Worm (Caenorhabditis elegans): ENCODE data around the gene mca-1.

mca-1 gene

DNA sequence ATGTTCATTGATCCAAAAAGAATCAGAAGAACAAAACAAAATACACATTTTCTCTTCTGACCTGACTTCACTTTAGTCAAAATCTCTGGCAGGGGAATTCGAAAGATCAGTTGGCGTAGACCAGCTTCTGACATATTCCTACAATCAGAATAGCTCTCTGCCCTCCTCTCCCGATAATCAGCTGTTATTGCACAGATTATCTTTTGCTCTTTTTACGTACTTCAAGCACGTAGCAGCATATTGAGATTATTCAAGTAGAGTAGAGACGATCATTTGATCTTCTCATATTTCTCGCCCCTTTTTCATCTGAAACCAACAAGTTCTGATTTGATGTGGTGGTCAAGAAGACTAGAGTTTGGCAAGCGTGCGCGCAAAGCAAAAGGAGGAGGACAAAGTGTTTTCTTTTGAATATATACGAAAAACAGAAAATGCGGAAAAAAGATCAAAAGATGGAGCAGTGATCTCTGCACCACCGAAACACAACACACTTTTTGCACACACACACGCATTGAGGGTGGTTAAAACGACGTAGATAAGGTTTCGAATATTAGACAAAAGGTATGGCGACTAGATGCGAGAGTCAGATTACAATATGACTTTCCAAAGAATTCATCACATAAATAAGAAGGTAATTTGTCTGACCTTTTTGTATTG lies 39.1 kb upstream of the mca-1 start:
- TF ChIP-seq Y55F3AM.14 (GFP tag; optimal IDR thresholded peaks at IDR 0.05) (no peak), nhr-12 (tag; optimal IDR thresholded peaks at IDR 0.05) (no peak), fos-1 (tag; optimal IDR thresholded peaks at IDR 0.05) (peak; percentile 25), zag-1 (tag; optimal IDR thresholded peaks at IDR 0.05) (no peak), mdl-1 (tag; optimal IDR thresholded peaks at IDR 0.05) (peak in 1 of 2 experiments; percentile 30), nhr-21 (tag; optimal IDR thresholded peaks at IDR 0.05) (no peak), ceh-82 (tag; optimal IDR thresholded peaks at IDR 0.05) (no peak), lsy-2 (tag; optimal IDR thresholded peaks at IDR 0.05) (no peak), gmeb-1 (tag; optimal IDR thresholded peaks at IDR 0.05) (no peak), nhr-25 (tag; optimal IDR thresholded peaks at IDR 0.05) (no peak), ztf-11 (tag; optimal IDR thresholded peaks at IDR 0.05) (no peak), mab-5 (tag; optimal IDR thresholded peaks at IDR 0.05) (no peak), snpc-4 (tag; optimal IDR thresholded peaks at IDR 0.05) (no peak), ztf-1 (GFP tag; conservative IDR thresholded peaks at IDR 0.05) (no peak), elt-1 (tag; optimal IDR thresholded peaks at IDR 0.05) (peak; percentile 48), nhr-129 (tag; optimal IDR thresholded peaks at IDR 0.05) (no peak), crh-2 (tag; optimal IDR thresholded peaks at IDR 0.05) (peak; percentile 71), alr-1 (tag; optimal IDR thresholded peaks at IDR 0.05) (no peak), aly-2 (tag; optimal IDR thresholded peaks at IDR 0.05) (no peak), ama-1 (optimal IDR thresholded peaks at IDR 0.05) (no peak), blmp-1 (tag; optimal IDR thresholded peaks at IDR 0.05; ENCODE audit: insufficient read depth) (no peak), unc-55 (GFP tag; optimal IDR thresholded peaks at IDR 0.05) (no peak), nhr-237 (tag; optimal IDR thresholded peaks at IDR 0.05) (no peak), F13H6.1 (tag; optimal IDR thresholded peaks at IDR 0.05) (no peak), peb-1 (tag; optimal IDR thresholded peaks at IDR 0.05) (no peak), sma-9 (GFP tag; optimal IDR thresholded peaks at IDR 0.05) (peak; percentile 60), sma-9 (tag; optimal IDR thresholded peaks at IDR 0.05) (no peak), lin-13 (GFP tag; optimal IDR thresholded peaks at IDR 0.05) (no peak)

DNA sequence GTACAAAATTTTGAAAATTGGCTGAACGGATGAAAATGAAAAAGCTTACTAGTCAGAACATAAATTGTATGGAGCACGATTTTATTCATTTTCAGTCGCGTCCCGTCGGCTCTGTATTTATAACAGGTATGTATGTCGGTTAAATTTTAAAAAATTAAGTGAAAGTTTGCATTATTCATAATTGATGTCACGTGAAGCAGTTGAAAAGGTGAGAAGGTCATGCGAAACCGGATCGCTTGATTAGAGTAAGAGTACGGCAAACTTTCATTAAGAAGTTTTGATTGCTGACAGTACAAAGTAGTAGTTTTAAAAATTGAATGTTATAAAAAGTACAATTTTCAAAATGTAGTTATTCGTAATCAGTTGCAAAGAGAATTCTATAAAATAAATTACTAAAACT lies 38.5 kb upstream of the mca-1 start:
- TF ChIP-seq nhr-25 (tag; optimal IDR thresholded peaks at IDR 0.05) (peak; percentile 41), sem-4 (tag; optimal IDR thresholded peaks at IDR 0.05) (no peak), sma-9 (GFP tag; optimal IDR thresholded peaks at IDR 0.05) (peak; percentile 32), sma-9 (tag; optimal IDR thresholded peaks at IDR 0.05) (no peak), blmp-1 (tag; optimal IDR thresholded peaks at IDR 0.05; ENCODE audit: insufficient read depth) (peak; percentile 81), mab-5 (tag; optimal IDR thresholded peaks at IDR 0.05) (no peak)

DNA sequence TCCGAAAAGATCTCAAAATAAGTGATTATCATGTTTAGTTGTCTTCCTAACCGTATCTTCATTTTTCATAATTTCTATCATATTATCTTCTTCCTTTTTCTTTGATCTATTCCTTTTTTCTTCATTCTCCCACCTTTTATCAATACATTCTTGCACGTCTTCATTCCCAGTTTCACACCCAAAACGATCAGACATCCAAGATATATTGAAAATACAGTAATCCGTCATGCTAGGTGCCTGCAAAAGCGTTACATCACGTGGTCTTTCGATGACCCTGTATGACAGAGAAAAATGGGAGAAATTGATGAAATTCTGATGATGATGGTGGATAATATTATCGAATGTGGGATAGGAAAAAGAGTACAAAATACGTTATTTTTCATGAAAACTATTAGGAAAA lies 37.7 kb upstream of the mca-1 start:
- TF ChIP-seq C34F6.9 (tag; optimal IDR thresholded peaks at IDR 0.05) (no peak), zag-1 (tag; optimal IDR thresholded peaks at IDR 0.05) (no peak), ama-1 (optimal IDR thresholded peaks at IDR 0.05) (no peak), egl-27 (tag; optimal IDR thresholded peaks at IDR 0.05) (no peak), lsy-2 (tag; optimal IDR thresholded peaks at IDR 0.05) (peak in 1 of 2 experiments; percentile 81), mbf-1 (tag; optimal IDR thresholded peaks at IDR 0.05) (no peak), gmeb-1 (tag; optimal IDR thresholded peaks at IDR 0.05) (peak; percentile 44), peb-1 (tag; optimal IDR thresholded peaks at IDR 0.05) (no peak), ztf-1 (GFP tag; conservative IDR thresholded peaks at IDR 0.05) (no peak), crh-2 (tag; optimal IDR thresholded peaks at IDR 0.05) (peak; percentile 13), alr-1 (tag; optimal IDR thresholded peaks at IDR 0.05) (no peak), ZK546.5 (tag; optimal IDR thresholded peaks at IDR 0.05) (no peak), elt-1 (tag; optimal IDR thresholded peaks at IDR 0.05) (no peak), ceh-16 (tag; optimal IDR thresholded peaks at IDR 0.05) (no peak), ceh-82 (tag; optimal IDR thresholded peaks at IDR 0.05) (no peak), aly-2 (tag; optimal IDR thresholded peaks at IDR 0.05) (no peak), sma-3 (GFP tag; optimal IDR thresholded peaks at IDR 0.05) (peak; percentile 84), nhr-237 (tag; optimal IDR thresholded peaks at IDR 0.05) (no peak), R02D3.7 (tag; optimal IDR thresholded peaks at IDR 0.05) (no peak), ztf-11 (tag; optimal IDR thresholded peaks at IDR 0.05) (no peak), nhr-6 (tag; optimal IDR thresholded peaks at IDR 0.05) (no peak), mdl-1 (tag; optimal IDR thresholded peaks at IDR 0.05) (peak in 1 of 2 experiments; percentile 41), nhr-12 (tag; optimal IDR thresholded peaks at IDR 0.05) (no peak), snpc-4 (tag; optimal IDR thresholded peaks at IDR 0.05) (no peak), nhr-77 (tag; optimal IDR thresholded peaks at IDR 0.05) (no peak), unc-62 (GFP tag; optimal IDR thresholded peaks at IDR 0.05) (no peak), elt-3 (tag; optimal IDR thresholded peaks at IDR 0.05) (no peak), mab-5 (tag; optimal IDR thresholded peaks at IDR 0.05) (no peak), skn-1 (tag; optimal IDR thresholded peaks at IDR 0.05) (no peak), fos-1 (tag; optimal IDR thresholded peaks at IDR 0.05) (peak; percentile 39), dmd-4 (tag; optimal IDR thresholded peaks at IDR 0.05) (no peak), blmp-1 (tag; optimal IDR thresholded peaks at IDR 0.05; ENCODE audit: insufficient read depth) (peak; percentile 34), lin-11 (tag; optimal IDR thresholded peaks at IDR 0.05) (no peak), F13H6.1 (tag; optimal IDR thresholded peaks at IDR 0.05) (no peak), nhr-10 (tag; optimal IDR thresholded peaks at IDR 0.05) (no peak), lin-39 (tag; optimal IDR thresholded peaks at IDR 0.05) (no peak), sem-4 (tag; optimal IDR thresholded peaks at IDR 0.05) (no peak), unc-39 (tag; optimal IDR thresholded peaks at IDR 0.05) (no peak), unc-55 (GFP tag; optimal IDR thresholded peaks at IDR 0.05) (no peak), nhr-25 (tag; optimal IDR thresholded peaks at IDR 0.05) (peak; percentile 73), Y55F3AM.14 (GFP tag; optimal IDR thresholded peaks at IDR 0.05) (peak; percentile 8)
